Worm (Caenorhabditis elegans): ENCODE data around the gene chil-27.

Gene chil-27

DNA sequence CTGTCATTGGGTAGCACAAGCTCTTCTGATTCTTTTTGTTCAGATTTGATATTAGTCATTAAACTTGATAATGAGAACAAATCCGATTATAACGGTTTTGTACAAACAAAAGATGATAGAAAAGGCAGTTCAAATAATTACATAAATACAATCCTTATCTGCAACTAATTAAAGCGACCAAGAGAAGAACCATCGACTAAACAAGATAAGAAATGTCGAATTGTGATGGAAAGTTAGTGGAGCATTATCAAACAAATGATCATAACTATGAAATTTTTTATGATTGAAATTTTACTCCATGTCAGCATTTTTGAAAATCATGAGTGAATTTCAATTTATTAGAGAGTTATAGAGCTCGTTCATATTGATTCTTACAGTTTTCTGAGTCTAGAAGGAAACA is 9.3 kb upstream of the chil-27 start, which contains the start of gene chil-23:
Gene chil-23 (minus strand): TSS at position 198 of the 400 bp plus-strand sequence.
- TF ChIP-seq hmbx-1 (tag; optimal IDR thresholded peaks at IDR 0.05): no peak
- TF ChIP-seq hnd-1 (tag; optimal IDR thresholded peaks at IDR 0.05): no peak
- no peak for TF ChIP-seq tbx-11 (GFP tag; IDR thresholded peaks at IDR 0.05)
- TF ChIP-seq sea-1 (GFP tag; conservative IDR thresholded peaks at IDR 0.05): no peak
- TF ChIP-seq ceh-13 (GFP tag; optimal IDR thresholded peaks at IDR 0.05): no peak
- no peak for TF ChIP-seq F13C5.2 (tag; optimal IDR thresholded peaks at IDR 0.05)
- TF ChIP-seq B0310.2 (tag; optimal IDR thresholded peaks at IDR 0.05): no peak
- TF ChIP-seq ceh-36 (tag; optimal IDR thresholded peaks at IDR 0.05): no peak
- TF ChIP-seq scrt-1 (GFP tag; IDR thresholded peaks at IDR 0.05): no peak
- TF ChIP-seq ets-7 (tag; optimal IDR thresholded peaks at IDR 0.05): no peak
- TF ChIP-seq tbx-37 (GFP tag; conservative IDR thresholded peaks at IDR 0.05): no peak
- TF ChIP-seq hmg-4 (GFP tag; optimal IDR thresholded peaks at IDR 0.05): no peak
- TF ChIP-seq ama-1 (optimal IDR thresholded peaks at IDR 0.05): no peak
- no peak for TF ChIP-seq pes-1 (GFP tag; IDR thresholded peaks at IDR 0.05)
- no peak for TF ChIP-seq tra-4 (tag; optimal IDR thresholded peaks at IDR 0.05)
- no peak for TF ChIP-seq aly-1 (tag; optimal IDR thresholded peaks at IDR 0.05)
- TF ChIP-seq flt-1 (GFP tag; IDR thresholded peaks at IDR 0.05): no peak

DNA sequence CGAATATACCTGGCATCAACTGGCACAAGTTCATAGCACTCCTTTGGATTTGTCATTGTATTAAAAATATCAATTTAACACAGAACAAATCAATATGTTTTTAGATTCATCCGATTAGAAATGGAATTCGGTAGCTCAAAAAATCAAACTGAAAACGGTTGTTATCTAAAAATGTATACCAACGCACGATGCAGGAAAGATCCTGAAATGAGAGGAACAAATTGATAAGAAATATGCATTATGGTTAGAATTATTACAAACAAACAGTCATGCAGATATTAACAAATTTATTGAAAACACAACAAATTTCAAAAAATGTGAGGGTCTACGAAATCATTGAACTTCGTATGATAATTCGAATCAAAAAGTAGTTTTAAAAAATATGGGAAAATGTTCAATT is 7.6 kb upstream of the chil-27 start, which contains the start of gene T19H5.6:
Gene T19H5.6 (minus strand): TSS at position 195 of the 400 bp plus-strand sequence.
- no peak for TF ChIP-seq F13C5.2 (tag; optimal IDR thresholded peaks at IDR 0.05)
- TF ChIP-seq hmbx-1 (tag; optimal IDR thresholded peaks at IDR 0.05): no peak
- no peak for TF ChIP-seq tbx-11 (GFP tag; IDR thresholded peaks at IDR 0.05)
- TF ChIP-seq sea-1 (GFP tag; conservative IDR thresholded peaks at IDR 0.05): no peak
- TF ChIP-seq B0310.2 (tag; optimal IDR thresholded peaks at IDR 0.05): no peak
- TF ChIP-seq aly-1 (tag; optimal IDR thresholded peaks at IDR 0.05): no peak
- TF ChIP-seq flt-1 (GFP tag; IDR thresholded peaks at IDR 0.05): no peak
- TF ChIP-seq scrt-1 (GFP tag; IDR thresholded peaks at IDR 0.05): no peak
- no peak for TF ChIP-seq ama-1 (optimal IDR thresholded peaks at IDR 0.05)
- no peak for TF ChIP-seq ets-7 (tag; optimal IDR thresholded peaks at IDR 0.05)
- TF ChIP-seq hnd-1 (tag; optimal IDR thresholded peaks at IDR 0.05): no peak
- no peak for TF ChIP-seq hmg-4 (GFP tag; optimal IDR thresholded peaks at IDR 0.05)
- no peak for TF ChIP-seq tbx-37 (GFP tag; conservative IDR thresholded peaks at IDR 0.05)
- TF ChIP-seq tra-4 (tag; optimal IDR thresholded peaks at IDR 0.05): no peak
- TF ChIP-seq pes-1 (GFP tag; IDR thresholded peaks at IDR 0.05): no peak
- no peak for TF ChIP-seq ceh-13 (GFP tag; optimal IDR thresholded peaks at IDR 0.05)
- TF ChIP-seq ceh-36 (tag; optimal IDR thresholded peaks at IDR 0.05): no peak

ce11 chrII:9474367-9475105 is 3.1 kb upstream of the chil-27 start, which contains the start of the genes chil-25 and chil-26:
Gene chil-25, minus strand, starts transcription at chrII:9474467.
Gene chil-26, plus strand, starts transcription at chrII:9475055.
- TF ChIP-seq F13C5.2 (tag; optimal IDR thresholded peaks at IDR 0.05): no peak
- no peak for TF ChIP-seq scrt-1 (GFP tag; IDR thresholded peaks at IDR 0.05)
- no peak for TF ChIP-seq tbx-37 (GFP tag; conservative IDR thresholded peaks at IDR 0.05)
- no peak for TF ChIP-seq aly-1 (tag; optimal IDR thresholded peaks at IDR 0.05)
- no peak for TF ChIP-seq hnd-1 (tag; optimal IDR thresholded peaks at IDR 0.05)
- TF ChIP-seq ceh-36 (tag; optimal IDR thresholded peaks at IDR 0.05): no peak
- no peak for TF ChIP-seq pes-1 (GFP tag; IDR thresholded peaks at IDR 0.05)
- no peak for TF ChIP-seq sea-1 (GFP tag; conservative IDR thresholded peaks at IDR 0.05)
- no peak for TF ChIP-seq hmg-4 (GFP tag; optimal IDR thresholded peaks at IDR 0.05)
- no peak for TF ChIP-seq ets-7 (tag; optimal IDR thresholded peaks at IDR 0.05)
- TF ChIP-seq tra-4 (tag; optimal IDR thresholded peaks at IDR 0.05): no peak
- TF ChIP-seq hmbx-1 (tag; optimal IDR thresholded peaks at IDR 0.05): no peak
- no peak for TF ChIP-seq tbx-11 (GFP tag; IDR thresholded peaks at IDR 0.05)
- no peak for TF ChIP-seq B0310.2 (tag; optimal IDR thresholded peaks at IDR 0.05)
- TF ChIP-seq flt-1 (GFP tag; IDR thresholded peaks at IDR 0.05): no peak
- TF ChIP-seq ceh-13 (GFP tag; optimal IDR thresholded peaks at IDR 0.05): no peak
- TF ChIP-seq ama-1 (optimal IDR thresholded peaks at IDR 0.05): no peak

DNA sequence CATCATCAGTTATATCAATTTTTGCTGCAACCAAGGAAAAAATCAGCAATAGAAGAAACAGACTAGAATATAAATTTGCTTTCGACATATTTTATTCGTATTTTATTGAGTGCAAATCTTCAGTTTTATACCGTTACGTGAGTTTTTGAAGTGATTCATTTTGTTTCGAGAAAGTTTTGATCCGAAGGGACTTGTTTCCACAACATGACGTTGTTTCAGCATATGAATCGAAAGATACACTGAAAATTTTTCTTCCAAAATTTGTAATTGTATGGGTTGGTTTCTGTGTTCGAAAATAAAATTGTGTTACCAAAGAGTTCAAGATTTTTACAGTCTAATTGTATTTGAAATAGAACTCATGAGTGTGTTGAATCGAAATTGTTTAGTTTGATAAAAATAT is 2.3 kb downstream of the chil-27 start, which contains the start of gene T19H5.7:
Gene T19H5.7 (minus strand): TSS at position 101 of the 400 bp plus-strand sequence.
- TF ChIP-seq hmbx-1 (tag; optimal IDR thresholded peaks at IDR 0.05) (no peak), aly-1 (tag; optimal IDR thresholded peaks at IDR 0.05) (no peak), scrt-1 (GFP tag; IDR thresholded peaks at IDR 0.05) (no peak), tra-4 (tag; optimal IDR thresholded peaks at IDR 0.05) (no peak), B0310.2 (tag; optimal IDR thresholded peaks at IDR 0.05) (no peak), hmg-4 (GFP tag; optimal IDR thresholded peaks at IDR 0.05) (no peak), flt-1 (GFP tag; IDR thresholded peaks at IDR 0.05) (no peak), ceh-36 (tag; optimal IDR thresholded peaks at IDR 0.05) (no peak), tbx-37 (GFP tag; conservative IDR thresholded peaks at IDR 0.05) (no peak), sea-1 (GFP tag; conservative IDR thresholded peaks at IDR 0.05) (no peak)

ce11 chrII:9481427-9481826 is 3.8 kb downstream of the chil-27 start:
- TF ChIP-seq hnd-1 (tag; optimal IDR thresholded peaks at IDR 0.05): no peak
- TF ChIP-seq pes-1 (GFP tag; IDR thresholded peaks at IDR 0.05): no peak
- TF ChIP-seq hmbx-1 (tag; optimal IDR thresholded peaks at IDR 0.05): no peak
- no peak for TF ChIP-seq tbx-11 (GFP tag; IDR thresholded peaks at IDR 0.05)
- no peak for TF ChIP-seq aly-1 (tag; optimal IDR thresholded peaks at IDR 0.05)
- no peak for TF ChIP-seq F13C5.2 (tag; optimal IDR thresholded peaks at IDR 0.05)

DNA sequence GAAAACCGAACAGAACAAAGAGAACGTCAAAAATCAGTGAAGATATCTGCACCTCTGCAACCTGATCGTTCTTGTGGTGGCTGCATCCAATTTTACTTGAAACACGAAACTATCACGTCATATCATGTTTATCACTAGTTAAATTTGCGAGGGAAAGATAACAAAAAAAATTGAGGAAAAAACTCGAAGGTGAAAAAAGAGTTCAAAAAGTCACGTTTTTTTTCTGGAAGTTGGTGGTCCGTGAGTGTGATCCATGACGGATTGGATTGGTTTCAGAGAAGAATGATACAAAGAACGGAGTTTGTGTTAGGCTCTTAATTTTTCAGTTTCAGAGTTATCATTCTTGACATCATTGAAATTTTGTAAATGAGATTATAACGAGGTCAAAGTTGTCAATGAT is 4.9 kb downstream of the chil-27 start:
- no peak for TF ChIP-seq flt-1 (GFP tag; IDR thresholded peaks at IDR 0.05)
- TF ChIP-seq tra-4 (tag; optimal IDR thresholded peaks at IDR 0.05): no peak
- no peak for TF ChIP-seq tbx-11 (GFP tag; IDR thresholded peaks at IDR 0.05)
- no peak for TF ChIP-seq ceh-36 (tag; optimal IDR thresholded peaks at IDR 0.05)
- TF ChIP-seq aly-1 (tag; optimal IDR thresholded peaks at IDR 0.05): no peak
- TF ChIP-seq tbx-37 (GFP tag; conservative IDR thresholded peaks at IDR 0.05): no peak
- TF ChIP-seq hmg-4 (GFP tag; optimal IDR thresholded peaks at IDR 0.05): no peak
- no peak for TF ChIP-seq ama-1 (optimal IDR thresholded peaks at IDR 0.05)

- TF ChIP-seq ama-1 (optimal IDR thresholded peaks at IDR 0.05) (no peak), tbx-11 (GFP tag; IDR thresholded peaks at IDR 0.05) (no peak), F13C5.2 (tag; optimal IDR thresholded peaks at IDR 0.05) (no peak), B0310.2 (tag; optimal IDR thresholded peaks at IDR 0.05) (no peak), sea-1 (GFP tag; conservative IDR thresholded peaks at IDR 0.05) (no peak), hmbx-1 (tag; optimal IDR thresholded peaks at IDR 0.05) (no peak)
Measured at ce11 chrII:9483342-9483741, 5.7 kb downstream of the chil-27 start.
